Fruit fly (Drosophila melanogaster) whole organism, prepupa: Measurements from ENCODE around the gene CG32855.

Experiments
- Blimp-1 ChIP-seq: fragments of 200-800 bp; sonication (Bioruptor generic); optimal IDR thresholded peaks from 3 replicates; lab custom pipeline; 2017; ENCODE audit warnings: missing biosample characterization, missing genetic modification characterization, mild to moderate bottlenecking, moderate library complexity, missing genetic modification reagents
- CG10669 ChIP-seq: fragments of 200-800 bp; sonication (Bioruptor generic); optimal IDR thresholded peaks from 3 replicates; lab custom pipeline; 2018; ENCODE audit warnings: missing biosample characterization, mild to moderate bottlenecking, missing genetic modification characterization, moderate library complexity
- CG11294 ChIP-seq: fragments of 200-800 bp; sonication (Bioruptor generic); IDR thresholded peaks from 2 replicates; pipeline ENCODE4 v1.3.6; 2022; ENCODE audit warnings: missing biosample characterization, missing genetic modification characterization
- CG11762 ChIP-seq: fragments of 200-800 bp; sonication (Bioruptor generic); optimal IDR thresholded peaks from 3 replicates; lab custom pipeline; 2016; ENCODE audit warnings: missing biosample characterization, missing genetic modification characterization; ENCODE audit not compliant: insufficient read depth
- CG11902 ChIP-seq: fragments of 200-800 bp; sonication (Bioruptor generic); optimal IDR thresholded peaks from 3 replicates; lab custom pipeline; 2016; ENCODE audit warnings: missing biosample characterization, missing genetic modification characterization
- CG1621 ChIP-seq: fragments of 200-800 bp; sonication (Bioruptor generic); optimal IDR thresholded peaks from 3 replicates; lab custom pipeline; 2018; ENCODE audit warnings: missing biosample characterization, mild to moderate bottlenecking, missing genetic modification characterization
- CG16779 ChIP-seq: fragments of 200-800 bp; sonication (Bioruptor generic); optimal IDR thresholded peaks from 3 replicates; lab custom pipeline; 2017; ENCODE audit warnings: missing biosample characterization, mild to moderate bottlenecking, missing genetic modification characterization
- CG3032 ChIP-seq: fragments of 200-800 bp; optimal IDR thresholded peaks from 2 replicates; lab custom pipeline; 2019; ENCODE audit warnings: missing biosample characterization, mild to moderate bottlenecking, missing genetic modification characterization, moderate library complexity
- CG31627 ChIP-seq: fragments of 200-800 bp; sonication (Bioruptor generic); optimal IDR thresholded peaks from 3 replicates; lab custom pipeline; 2016; ENCODE audit warnings: missing biosample characterization, missing genetic modification characterization
- CG32006 ChIP-seq: fragments of 200-800 bp; sonication (Bioruptor generic); optimal IDR thresholded peaks from 3 replicates; lab custom pipeline; 2017; ENCODE audit warnings: missing biosample characterization, mild to moderate bottlenecking, missing genetic modification characterization
- CG34406 ChIP-seq: fragments of 200-800 bp; sonication (Bioruptor generic); optimal IDR thresholded peaks from 3 replicates; lab custom pipeline; 2016; ENCODE audit warnings: missing biosample characterization, missing genetic modification characterization
- CG3919 ChIP-seq: fragments of 200-800 bp; sonication (Bioruptor generic); optimal IDR thresholded peaks from 3 replicates; lab custom pipeline; 2016; ENCODE audit warnings: missing biosample characterization, missing genetic modification characterization
- CG6276 ChIP-seq: fragments of 200-800 bp; sonication (Bioruptor generic); optimal IDR thresholded peaks from 2 replicates; lab custom pipeline; 2017; ENCODE audit warnings: missing biosample characterization, mild to moderate bottlenecking, missing genetic modification characterization
- CG6792 ChIP-seq: fragments of 200-800 bp; sonication (Bioruptor generic); optimal IDR thresholded peaks from 3 replicates; lab custom pipeline; 2016; ENCODE audit warnings: missing biosample characterization, missing genetic modification characterization
- CG8632 ChIP-seq: fragments of 200-800 bp; sonication (Bioruptor generic); optimal IDR thresholded peaks from 3 replicates; lab custom pipeline; 2016; ENCODE audit warnings: missing biosample characterization, missing genetic modification characterization
- CG9139 ChIP-seq: fragments of 200-800 bp; sonication (Bioruptor generic); optimal IDR thresholded peaks from 3 replicates; lab custom pipeline; 2017; ENCODE audit warnings: missing biosample characterization, mild to moderate bottlenecking, missing genetic modification characterization
- Eip75B ChIP-seq: fragments of 200-800 bp; sonication (Bioruptor generic); optimal IDR thresholded peaks from 3 replicates; lab custom pipeline; 2016; ENCODE audit warnings: missing biosample characterization, missing genetic modification characterization
- Eip78C ChIP-seq: fragments of 200-800 bp; sonication (Bioruptor generic); peaks from one replicate; lab custom pipeline; 2016; ENCODE audit warnings: missing biosample characterization, missing genetic modification characterization
- Eip93F ChIP-seq: fragments of 200-800 bp; sonication (Bioruptor generic); optimal IDR thresholded peaks from 2 replicates; lab custom pipeline; 2016; ENCODE audit warnings: missing biosample characterization, mild to moderate bottlenecking, missing genetic modification characterization
- Ets21C ChIP-seq: fragments of 200-800 bp; sonication (Bioruptor generic); optimal IDR thresholded peaks from 3 replicates; lab custom pipeline; 2016; ENCODE audit warnings: missing biosample characterization, missing genetic modification characterization
- Gug ChIP-seq: fragments of 200-800 bp; sonication (Bioruptor generic); IDR thresholded peaks from 2 replicates; pipeline ENCODE4 v1.3.6; 2022; ENCODE audit warnings: missing biosample characterization, missing genetic modification characterization
- Hr38 ChIP-seq: sonication (Bioruptor generic); optimal IDR thresholded peaks from 2 replicates; lab custom pipeline; 2016; ENCODE audit warnings: missing biosample characterization, missing genetic modification characterization
- Sox102F ChIP-seq: fragments of 200-800 bp; sonication (Bioruptor generic); optimal IDR thresholded peaks from 2 replicates; lab custom pipeline; 2016; ENCODE audit warnings: missing biosample characterization, mild to moderate bottlenecking, missing genetic modification characterization
- Sox14 ChIP-seq: fragments of 200-800 bp; sonication (Bioruptor generic); optimal IDR thresholded peaks from 3 replicates; lab custom pipeline; 2016; ENCODE audit warnings: missing biosample characterization, missing genetic modification characterization
- cyc ChIP-seq: fragments of 200-800 bp; sonication (Bioruptor generic); optimal IDR thresholded peaks from 3 replicates; lab custom pipeline; 2016; ENCODE audit warnings: missing biosample characterization, missing genetic modification characterization
- dac ChIP-seq: fragments of 200-800 bp; sonication (Bioruptor generic); optimal IDR thresholded peaks from 2 replicates; lab custom pipeline; 2017; ENCODE audit warnings: missing biosample characterization, mild to moderate bottlenecking, missing genetic modification characterization
- dsx ChIP-seq: fragments of 200-800 bp; optimal IDR thresholded peaks from 3 replicates; lab custom pipeline; 2019; ENCODE audit warnings: missing biosample characterization, mild to moderate bottlenecking, missing genetic modification characterization, moderate library complexity; ENCODE audit not compliant: poor library complexity, severe bottlenecking
- eg ChIP-seq: fragments of 200-800 bp; sonication (Bioruptor generic); IDR thresholded peaks from 3 replicates; pipeline ENCODE4 v1.3.6; 2022; ENCODE audit warnings: missing biosample characterization, missing genetic modification characterization
- esn ChIP-seq: fragments of 200-800 bp; sonication (Bioruptor generic); optimal IDR thresholded peaks from 2 replicates; lab custom pipeline; 2016; ENCODE audit warnings: missing biosample characterization, mild to moderate bottlenecking, missing genetic modification characterization, moderate library complexity
- fd85E ChIP-seq: fragments of 200-800 bp; sonication (Bioruptor generic); optimal IDR thresholded peaks from 3 replicates; lab custom pipeline; 2016; ENCODE audit warnings: missing biosample characterization, missing genetic modification characterization
- fkh ChIP-seq: fragments of 200-800 bp; sonication (Bioruptor generic); optimal IDR thresholded peaks from 3 replicates; lab custom pipeline; 2017; ENCODE audit warnings: missing biosample characterization, mild to moderate bottlenecking, missing genetic modification characterization, moderate library complexity
- lz ChIP-seq: fragments of 200-800 bp; sonication (Bioruptor generic); optimal IDR thresholded peaks from 3 replicates; lab custom pipeline; 2016; ENCODE audit warnings: missing biosample characterization, missing genetic modification characterization
- net ChIP-seq: fragments of 200-800 bp; sonication (Bioruptor generic); optimal IDR thresholded peaks from 3 replicates; lab custom pipeline; 2016; ENCODE audit warnings: missing biosample characterization, missing genetic modification characterization
- salr ChIP-seq, 2 experiments: fragments of 200-800 bp; sonication (Bioruptor generic); optimal IDR thresholded peaks; 3 replicates each; lab custom pipeline; 2016 to 2018; ENCODE audit warnings: missing biosample characterization in 2 of 2, missing genetic modification characterization in 2 of 2, mild to moderate bottlenecking in 1 of 2
- spab ChIP-seq: fragments of 200-800 bp; sonication (Bioruptor generic); optimal IDR thresholded peaks from 2 replicates; lab custom pipeline; 2017; ENCODE audit warnings: missing biosample characterization, mild to moderate bottlenecking, missing genetic modification characterization, missing genetic modification reagents
- ss ChIP-seq, 2 experiments: fragments of 200-800 bp; sonication (Bioruptor generic); optimal IDR thresholded peaks; 2 replicates in 1 of 2; 3 replicates in 1 of 2; lab custom pipeline; 2017 to 2018; ENCODE audit warnings: mild to moderate bottlenecking in 2 of 2, missing biosample characterization in 2 of 2, missing genetic modification characterization in 2 of 2, moderate library complexity in 1 of 2
- svp ChIP-seq: fragments of 200-800 bp; sonication (Bioruptor generic); peaks from one replicate; lab custom pipeline; 2016; ENCODE audit warnings: missing biosample characterization, missing genetic modification characterization
- topi ChIP-seq: fragments of 200-800 bp; sonication (Bioruptor generic); optimal IDR thresholded peaks from 3 replicates; lab custom pipeline; 2016; ENCODE audit warnings: missing biosample characterization, missing genetic modification characterization

Gene CG32855

dm6 chr3R:16094011-16094729 is 13.4 kb upstream of the CG32855 start (continued):
- TF ChIP-seq ss (GFP tag; optimal IDR thresholded peaks at IDR 0.05; lab: Kevin White, UChicago), result peak; percentile 83 to 89
- TF ChIP-seq CG32006 (GFP tag; lab: Kevin White, UChicago), result peak; percentile 94
- peak; percentile 56 for TF ChIP-seq Sox102F (GFP tag; lab: Kevin White, UChicago)
- peak; percentile 79 for TF ChIP-seq CG3032 (tag; lab: Kevin White, UChicago)
- peak; percentile 23 for TF ChIP-seq fkh (GFP tag; lab: Kevin White, UChicago)
- TF ChIP-seq dsx (GFP tag; lab: Kevin White, UChicago), result peak; percentile 71
- TF ChIP-seq CG11762, result peak; percentile 80
- no peak for TF ChIP-seq Ets21C (GFP tag; lab: Kevin White, UChicago)
- peak; percentile 97 for TF ChIP-seq Eip78C
- peak; percentile 27 for TF ChIP-seq Blimp-1 (GFP tag; lab: Kevin White, UChicago)
- peak; percentile 43 for TF ChIP-seq CG1621
- TF ChIP-seq net, result peak; percentile 84
- peak; percentile 84 for TF ChIP-seq CG3919 (GFP tag; lab: Kevin White, UChicago)
- peak; percentile 65 for TF ChIP-seq CG9139 (GFP tag; lab: Kevin White, UChicago)
- TF ChIP-seq CG6276 (GFP tag; lab: Kevin White, UChicago), result peak; percentile 91
- peak; percentile 63 for TF ChIP-seq dac (GFP tag; lab: Kevin White, UChicago)
- TF ChIP-seq Gug (GFP tag; lab: Robert Waterston, UW), result peak; percentile 63; the same call in 1 of the 2 replicates
- peak; percentile 14 for TF ChIP-seq svp (GFP tag; lab: Kevin White, UChicago)
- peak; percentile 77 for TF ChIP-seq eg
- TF ChIP-seq CG10669, result peak; percentile 76
- no peak for TF ChIP-seq Eip93F
- peak; percentile 58 for TF ChIP-seq lz (GFP tag; lab: Kevin White, UChicago)
- TF ChIP-seq CG34406 (GFP tag; lab: Kevin White, UChicago), result peak; percentile 71
- TF ChIP-seq CG6792 (GFP tag; lab: Kevin White, UChicago), result peak; percentile 73
- peak; percentile 73 for TF ChIP-seq Eip75B
- TF ChIP-seq CG11902, result peak; percentile 28
- peak; percentile 83 for TF ChIP-seq spab
- TF ChIP-seq topi (GFP tag; lab: Kevin White, UChicago), result peak; percentile 70
- TF ChIP-seq cyc (GFP tag; lab: Kevin White, UChicago), result peak; percentile 57
- peak; percentile 37 for TF ChIP-seq Sox14
- TF ChIP-seq fd85E, result no peak
- peak; percentile 34 for TF ChIP-seq CG31627 (GFP tag; lab: Kevin White, UChicago)
- peak; percentile 77 for TF ChIP-seq CG8632
- TF ChIP-seq, all 60 proteins: peak for 53

- TF ChIP-seq esn, result no peak
- no peak for TF ChIP-seq lz (GFP tag; lab: Kevin White, UChicago)
- TF ChIP-seq CG6276 (GFP tag; lab: Kevin White, UChicago), result no peak
- no peak for TF ChIP-seq CG11294
- no peak for TF ChIP-seq CG3032 (tag; lab: Kevin White, UChicago)
- no peak for TF ChIP-seq salr (GFP tag; optimal IDR thresholded peaks at IDR 0.05; lab: Kevin White, UChicago)
- TF ChIP-seq fkh (GFP tag; lab: Kevin White, UChicago), result no peak
- TF ChIP-seq Gug (GFP tag; lab: Robert Waterston, UW), result no peak
- TF ChIP-seq Eip78C, result no peak
- TF ChIP-seq CG11762, result no peak
- TF ChIP-seq CG16779, result no peak
- TF ChIP-seq Hr38 (GFP tag; lab: Kevin White, UChicago), result no peak
- TF ChIP-seq CG11902, result no peak
- no peak for TF ChIP-seq spab
- no peak for TF ChIP-seq CG6792 (GFP tag; lab: Kevin White, UChicago)
Observed at dm6 chr3R:16091910-16092627, 11.3 kb upstream of the CG32855 start.
